Worm (Caenorhabditis elegans): Measurements from ENCODE around the gene pitr-5.

pitr-5 gene

DNA sequence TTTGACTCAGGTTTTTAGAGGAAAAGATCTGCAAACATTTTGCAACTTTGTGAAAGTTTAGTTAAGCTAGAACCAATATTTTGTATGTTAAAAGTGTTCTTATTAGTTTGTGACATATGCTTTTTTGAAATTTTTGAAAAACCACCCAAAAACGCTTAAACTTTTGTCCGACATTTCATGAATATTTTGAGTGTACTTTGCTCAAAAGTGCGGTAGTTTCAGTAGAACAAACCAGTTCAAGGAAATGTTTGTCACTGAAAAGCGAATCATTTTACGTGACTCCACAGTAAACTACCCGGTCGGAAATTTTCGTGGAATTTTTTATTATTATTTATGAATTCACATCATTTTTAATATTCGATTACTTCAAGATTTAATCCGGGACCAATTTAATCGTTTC, at the start of gene pitr-5:
Gene pitr-5, plus strand, starts transcription at position 301 of the 400 bp plus-strand sequence.
- TF ChIP-seq ceh-30 (tag; optimal IDR thresholded peaks at IDR 0.05) (no peak), dmd-4 (tag; optimal IDR thresholded peaks at IDR 0.05; ENCODE audit: borderline replicate concordance) (no peak), zip-5 (tag; optimal IDR thresholded peaks at IDR 0.05) (no peak)

DNA sequence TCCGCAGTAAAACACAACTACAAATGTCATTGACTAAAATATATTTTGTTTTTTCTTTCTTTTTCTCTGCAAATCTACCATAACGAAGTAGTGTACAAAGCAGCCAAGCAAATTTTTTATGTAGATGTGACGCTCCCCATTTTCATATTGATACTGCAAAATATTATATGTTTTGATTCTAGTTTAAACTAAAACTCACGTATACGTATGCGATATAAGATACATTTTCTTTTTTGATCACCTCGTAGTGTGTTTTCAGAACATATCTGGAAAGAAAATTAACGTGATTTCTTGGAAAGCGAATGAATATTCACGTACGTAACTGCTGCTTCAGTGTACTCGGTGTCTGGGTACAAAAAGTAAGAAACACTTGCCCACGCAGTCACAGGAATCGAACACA, 47.8 kb upstream of the pitr-5 start:
- TF ChIP-seq npax-4 (tag; optimal IDR thresholded peaks at IDR 0.05) (no peak), fax-1 (tag; optimal IDR thresholded peaks at IDR 0.05) (no peak), ceh-19 (GFP tag; optimal IDR thresholded peaks at IDR 0.05) (no peak), elt-4 (tag; optimal IDR thresholded peaks at IDR 0.05) (no peak), hlh-15 (tag; optimal IDR thresholded peaks at IDR 0.05) (no peak), odd-2 (tag; optimal IDR thresholded peaks at IDR 0.05) (no peak), ceh-34 (tag; optimal IDR thresholded peaks at IDR 0.05) (no peak), ceh-24 (tag; optimal IDR thresholded peaks at IDR 0.05) (no peak), ceh-6 (GFP tag; optimal IDR thresholded peaks at IDR 0.05) (no peak)

DNA sequence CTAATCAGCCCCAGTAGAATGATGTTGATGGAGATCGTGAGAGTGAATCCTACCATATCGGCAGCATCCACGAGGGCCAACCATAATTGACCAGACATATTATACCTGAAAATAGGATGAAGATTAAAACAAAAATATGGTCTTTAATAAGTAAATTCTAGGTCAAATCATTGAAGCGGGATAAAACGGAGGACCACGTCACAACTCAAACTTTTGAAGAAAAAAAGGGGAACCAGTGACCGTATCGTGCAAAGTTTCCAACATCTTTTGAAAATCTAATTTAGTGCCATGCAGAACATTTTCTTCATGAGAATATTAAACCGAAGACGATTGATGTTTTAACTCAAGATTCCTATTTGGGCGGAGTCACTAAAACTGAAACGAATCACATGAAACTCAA, 46.3 kb upstream of the pitr-5 start, which contains the start of gene str-112:
Gene str-112, minus strand, starts transcription at position 101 of the 400 bp plus-strand sequence.
- TF ChIP-seq sdc-2 (tag; optimal IDR thresholded peaks at IDR 0.05) (no peak), C08G9.2 (tag; optimal IDR thresholded peaks at IDR 0.05) (no peak), dmd-4 (tag; optimal IDR thresholded peaks at IDR 0.05; ENCODE audit: borderline replicate concordance) (no peak), lim-6 (tag; optimal IDR thresholded peaks at IDR 0.05) (no peak), nfya-1 (tag; optimal IDR thresholded peaks at IDR 0.05) (no peak), gmeb-2 (tag; optimal IDR thresholded peaks at IDR 0.05) (no peak), ztf-16 (tag; optimal IDR thresholded peaks at IDR 0.05) (no peak), tbx-2 (tag; optimal IDR thresholded peaks at IDR 0.05) (no peak), ceh-45 (GFP tag; IDR thresholded peaks at IDR 0.05) (no peak)

- TF ChIP-seq elt-2 (tag; optimal IDR thresholded peaks at IDR 0.05) (no peak), hlh-30 (tag; optimal IDR thresholded peaks at IDR 0.05; ENCODE audit: insufficient read depth) (no peak), lim-6 (tag; optimal IDR thresholded peaks at IDR 0.05) (no peak), ceh-6 (GFP tag; optimal IDR thresholded peaks at IDR 0.05) (no peak), pqm-1 (tag; optimal IDR thresholded peaks at IDR 0.05) (no peak), lin-11 (tag; optimal IDR thresholded peaks at IDR 0.05) (no peak), sdc-2 (tag; optimal IDR thresholded peaks at IDR 0.05) (no peak), ceh-24 (tag; optimal IDR thresholded peaks at IDR 0.05) (no peak), syd-9 (tag; optimal IDR thresholded peaks at IDR 0.05) (no peak), gmeb-2 (tag; optimal IDR thresholded peaks at IDR 0.05) (no peak), madf-2 (tag; optimal IDR thresholded peaks at IDR 0.05) (no peak), fkh-10 (GFP tag; optimal IDR thresholded peaks at IDR 0.05) (no peak), ceh-19 (GFP tag; optimal IDR thresholded peaks at IDR 0.05) (no peak), fkh-6 (tag; optimal IDR thresholded peaks at IDR 0.05) (no peak), ceh-45 (GFP tag; IDR thresholded peaks at IDR 0.05) (no peak), hlh-15 (tag; optimal IDR thresholded peaks at IDR 0.05) (no peak)
These were observed 44.3 kb upstream of the pitr-5 start for ce11 chrV:7140368-7140767.

DNA sequence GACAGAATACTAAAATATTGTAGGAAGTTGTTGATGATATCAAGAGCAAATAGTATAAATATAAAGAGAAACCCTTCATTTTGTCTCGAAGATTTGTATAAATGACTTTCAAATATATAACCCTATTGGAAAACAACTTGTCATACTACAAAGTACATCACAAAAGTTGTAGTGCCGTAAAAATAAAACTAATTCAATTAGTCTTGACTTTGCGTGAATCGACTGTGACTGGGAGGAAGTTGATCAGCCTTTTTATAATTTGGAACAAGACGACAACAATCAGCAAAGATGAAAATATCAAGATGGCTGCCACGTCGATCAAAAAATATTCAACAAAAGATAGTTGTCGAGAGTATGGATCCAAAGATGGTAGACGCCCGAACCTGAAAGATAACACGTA, 42.8 kb upstream of the pitr-5 start, which contains the start of gene ugt-40:
Gene ugt-40, minus strand, starts transcription at position 101 of the 400 bp plus-strand sequence.
- no peak for TF ChIP-seq unc-3 (GFP tag; conservative IDR thresholded peaks at IDR 0.05)
- TF ChIP-seq unc-3 (tag; optimal IDR thresholded peaks at IDR 0.05): no peak
- TF ChIP-seq hlh-15 (tag; optimal IDR thresholded peaks at IDR 0.05): no peak
- TF ChIP-seq ets-4 (tag; optimal IDR thresholded peaks at IDR 0.05): no peak
- TF ChIP-seq dmd-4 (tag; optimal IDR thresholded peaks at IDR 0.05; ENCODE audit: borderline replicate concordance): no peak
- TF ChIP-seq tbx-7 (tag; optimal IDR thresholded peaks at IDR 0.05): no peak
- TF ChIP-seq ceh-6 (GFP tag; optimal IDR thresholded peaks at IDR 0.05): no peak
- no peak for TF ChIP-seq K02D7.2 (tag; optimal IDR thresholded peaks at IDR 0.05)
- no peak for TF ChIP-seq pros-1 (tag; optimal IDR thresholded peaks at IDR 0.05)
- no peak for TF ChIP-seq ceh-45 (GFP tag; IDR thresholded peaks at IDR 0.05)
- no peak for TF ChIP-seq zip-5 (tag; optimal IDR thresholded peaks at IDR 0.05)
- TF ChIP-seq fkh-10 (GFP tag; optimal IDR thresholded peaks at IDR 0.05): no peak
- TF ChIP-seq ceh-14 (tag; optimal IDR thresholded peaks at IDR 0.05): no peak
- no peak for TF ChIP-seq dve-1 (tag; optimal IDR thresholded peaks at IDR 0.05)
- no peak for TF ChIP-seq nhr-11 (tag; optimal IDR thresholded peaks at IDR 0.05)
- TF ChIP-seq mec-3 (tag; optimal IDR thresholded peaks at IDR 0.05; ENCODE audit: borderline replicate concordance): no peak
- TF ChIP-seq Y22D7AL.16 (tag; optimal IDR thresholded peaks at IDR 0.05): no peak
- TF ChIP-seq hlh-6 (tag; optimal IDR thresholded peaks at IDR 0.05): no peak
- no peak for TF ChIP-seq hlh-8 (tag; optimal IDR thresholded peaks at IDR 0.05)
- TF ChIP-seq hlh-30 (tag; optimal IDR thresholded peaks at IDR 0.05; ENCODE audit: insufficient read depth): no peak
- TF ChIP-seq unc-86 (tag; optimal IDR thresholded peaks at IDR 0.05): no peak
